Fruit fly (Drosophila melanogaster) whole organism, embryonic: ENCODE measurements around the gene mRpL16.

Experiments
- Atf3 ChIP-seq: fragments of 200-800 bp; sonication (Bioruptor generic); optimal IDR thresholded peaks from 3 replicates; lab custom pipeline; 2016; ENCODE audit warnings: missing biosample characterization, missing genetic modification characterization
- CG10147 ChIP-seq: fragments of 200-800 bp; sonication (Bioruptor generic); optimal IDR thresholded peaks from 2 replicates; lab custom pipeline; 2019; ENCODE audit warnings: missing biosample characterization, mild to moderate bottlenecking, missing genetic modification characterization, moderate library complexity
- CG10267 ChIP-seq: fragments of 200-800 bp; sonication (Bioruptor generic); optimal IDR thresholded peaks from 2 replicates; lab custom pipeline; 2018; ENCODE audit warnings: missing biosample characterization, mild to moderate bottlenecking, missing genetic modification characterization, moderate library complexity
- CG11456 ChIP-seq: fragments of 200-800 bp; sonication (Bioruptor generic); IDR thresholded peaks from 3 replicates; pipeline ENCODE4 v1.3.6; 2022; ENCODE audit warnings: missing biosample characterization, missing genetic modification characterization
- CG11504 ChIP-seq: fragments of 200-800 bp; sonication (Bioruptor generic); optimal IDR thresholded peaks from 3 replicates; lab custom pipeline; 2019; ENCODE audit warnings: missing biosample characterization, mild to moderate bottlenecking, missing genetic modification characterization, moderate library complexity
- CG11723 ChIP-seq: fragments of 200-800 bp; sonication (Bioruptor generic); optimal IDR thresholded peaks from 2 replicates; lab custom pipeline; 2017; ENCODE audit warnings: missing biosample characterization, mild to moderate bottlenecking, missing genetic modification characterization
- CG12155 ChIP-seq: fragments of 200-800 bp; sonication (Bioruptor generic); optimal IDR thresholded peaks from 3 replicates; lab custom pipeline; 2016; ENCODE audit warnings: missing biosample characterization, missing genetic modification characterization
- CG12219 ChIP-seq: fragments of 200-800 bp; sonication (Bioruptor generic); optimal IDR thresholded peaks from 3 replicates; lab custom pipeline; 2018; ENCODE audit warnings: missing biosample characterization, mild to moderate bottlenecking, missing genetic modification characterization
- CG15269 ChIP-seq: fragments of 200-800 bp; sonication (Bioruptor generic); optimal IDR thresholded peaks from 2 replicates; lab custom pipeline; 2018; ENCODE audit warnings: missing biosample characterization, mild to moderate bottlenecking, missing genetic modification characterization, moderate library complexity
- CG1529 ChIP-seq: fragments of 200-800 bp; sonication (Bioruptor generic); optimal IDR thresholded peaks from 3 replicates; lab custom pipeline; 2018; ENCODE audit warnings: missing biosample characterization, missing genetic modification characterization
- CG1602 ChIP-seq: fragments of 200-800 bp; sonication (Bioruptor generic); optimal IDR thresholded peaks from 3 replicates; lab custom pipeline; 2016; ENCODE audit warnings: missing biosample characterization, missing genetic modification characterization
- CG17359 ChIP-seq: fragments of 200-800 bp; sonication (Bioruptor generic); optimal IDR thresholded peaks from 3 replicates; lab custom pipeline; 2018; ENCODE audit warnings: missing biosample characterization, mild to moderate bottlenecking, missing genetic modification characterization, moderate library complexity
- CG17385 ChIP-seq: fragments of 200-800 bp; sonication (Bioruptor generic); optimal IDR thresholded peaks from 3 replicates; lab custom pipeline; 2018; ENCODE audit warnings: missing biosample characterization, mild to moderate bottlenecking, missing genetic modification characterization
- CG2712 ChIP-seq: fragments of 200-800 bp; optimal IDR thresholded peaks from 3 replicates; lab custom pipeline; 2019; ENCODE audit warnings: missing biosample characterization, mild to moderate bottlenecking, missing genetic modification characterization, moderate library complexity
- CG31224 ChIP-seq: fragments of 200-800 bp; sonication (Bioruptor generic); IDR thresholded peaks from 2 replicates; pipeline ENCODE4 v1.3.6; 2022; ENCODE audit warnings: missing biosample characterization, missing genetic modification characterization
- CG31365 ChIP-seq: fragments of 200-800 bp; sonication (Bioruptor generic); optimal IDR thresholded peaks from 2 replicates; lab custom pipeline; 2018; ENCODE audit warnings: missing biosample characterization, mild to moderate bottlenecking, missing genetic modification characterization
- CG4424 ChIP-seq: fragments of 200-800 bp; sonication (Bioruptor generic); optimal IDR thresholded peaks from 3 replicates; lab custom pipeline; 2016; ENCODE audit warnings: missing biosample characterization, missing genetic modification characterization
- CG7786 ChIP-seq: fragments of 200-800 bp; sonication (Bioruptor generic); optimal IDR thresholded peaks from 2 replicates; lab custom pipeline; 2016; ENCODE audit warnings: missing biosample characterization, missing genetic modification characterization
- CG7987 ChIP-seq: fragments of 200-800 bp; sonication (Bioruptor generic); optimal IDR thresholded peaks from 2 replicates; lab custom pipeline; 2018; ENCODE audit warnings: missing biosample characterization, mild to moderate bottlenecking, missing genetic modification characterization, moderate library complexity
- CG8281 ChIP-seq: fragments of 200-800 bp; sonication (Bioruptor generic); optimal IDR thresholded peaks from 2 replicates; lab custom pipeline; 2018; ENCODE audit warnings: missing biosample characterization, mild to moderate bottlenecking, missing genetic modification characterization, moderate library complexity
- CG9797 ChIP-seq: fragments of 200-800 bp; sonication (Bioruptor generic); optimal IDR thresholded peaks from 3 replicates; lab custom pipeline; 2018; ENCODE audit warnings: missing biosample characterization, mild to moderate bottlenecking, missing genetic modification characterization
- Camta ChIP-seq: fragments of 200-800 bp; sonication (Bioruptor generic); optimal IDR thresholded peaks from 2 replicates; lab custom pipeline; 2016; ENCODE audit warnings: missing biosample characterization, missing genetic modification characterization
- Deaf1 ChIP-seq: fragments of 200-800 bp; optimal IDR thresholded peaks from 3 replicates; lab custom pipeline; 2019; ENCODE audit warnings: missing biosample characterization, mild to moderate bottlenecking, missing genetic modification characterization, moderate library complexity
- Dp ChIP-seq: fragments of 200-800 bp; sonication (Bioruptor generic); optimal IDR thresholded peaks from 2 replicates; lab custom pipeline; 2018; ENCODE audit warnings: missing biosample characterization, mild to moderate bottlenecking, missing genetic modification characterization, moderate library complexity
- Eip74EF ChIP-seq, 2 experiments: fragments of 200-800 bp in 1 of 2; fragments of >200 bp in 1 of 2; sonication (Bioruptor generic) in 1 of 2; optimal IDR thresholded peaks; 2 replicates each; lab custom pipeline; 2017 to 2019; ENCODE audit warnings: missing biosample characterization in 2 of 2, missing genetic modification characterization in 2 of 2, mild to moderate bottlenecking in 1 of 2, moderate library complexity in 1 of 2
- Lpt ChIP-seq: fragments of >200 bp; optimal IDR thresholded peaks from 2 replicates; lab custom pipeline; 2018; ENCODE audit warnings: missing biosample characterization, missing genetic modification characterization
- YL-1 ChIP-seq: fragments of 200-800 bp; sonication (Bioruptor generic); optimal IDR thresholded peaks from 3 replicates; lab custom pipeline; 2017; ENCODE audit warnings: missing biosample characterization, mild to moderate bottlenecking, missing genetic modification characterization
- bowl ChIP-seq: fragments of 200-800 bp; sonication (Bioruptor generic); IDR thresholded peaks from 2 replicates; pipeline ENCODE4 v1.3.6; 2022; ENCODE audit warnings: missing biosample characterization, missing genetic modification characterization
- chif ChIP-seq, 2 experiments: fragments of 200-800 bp; sonication (Bioruptor generic); optimal IDR thresholded peaks; 3 replicates each; lab custom pipeline; 2016; ENCODE audit warnings: missing biosample characterization in 2 of 2, missing genetic modification characterization in 2 of 2
- chn ChIP-seq: fragments of 200-800 bp; sonication (Bioruptor generic); optimal IDR thresholded peaks from 2 replicates; lab custom pipeline; 2016; ENCODE audit warnings: missing biosample characterization, missing genetic modification characterization
- gfzf ChIP-seq: fragments of 200-800 bp; sonication (Bioruptor generic); optimal IDR thresholded peaks from 2 replicates; lab custom pipeline; 2016; ENCODE audit warnings: missing biosample characterization, mild to moderate bottlenecking, missing genetic modification characterization, moderate library complexity
- grau ChIP-seq: fragments of 200-800 bp; optimal IDR thresholded peaks from 3 replicates; lab custom pipeline; 2019; ENCODE audit warnings: missing biosample characterization, mild to moderate bottlenecking, missing genetic modification characterization, moderate library complexity
- hkb ChIP-seq, 2 experiments: fragments of 200-800 bp in 1 of 2; fragments of >200 bp in 1 of 2; sonication (Bioruptor generic) in 1 of 2; IDR thresholded peaks in 1 of 2; optimal IDR thresholded peaks in 1 of 2; 2 replicates each; pipeline versions ENCODE4 v1.3.6 to Lab custom; 2017 to 2022; ENCODE audit warnings: missing biosample characterization in 1 of 2, missing genetic modification characterization in 1 of 2
- inv ChIP-seq: fragments of 200-800 bp; sonication (Bioruptor generic); IDR thresholded peaks from 2 replicates; pipeline ENCODE4 v1.3.6; 2022; ENCODE audit warnings: missing biosample characterization, missing genetic modification characterization; ENCODE audit not compliant: partially characterized antibody
- klu ChIP-seq: fragments of 200-800 bp; sonication (Bioruptor generic); IDR thresholded peaks from 2 replicates; pipeline ENCODE4 v1.3.6; 2022; ENCODE audit warnings: missing biosample characterization, missing genetic modification characterization
- mam ChIP-seq: fragments of 200-800 bp; sonication (Bioruptor generic); optimal IDR thresholded peaks from 3 replicates; lab custom pipeline; 2016; ENCODE audit warnings: missing biosample characterization, missing genetic modification characterization
- nerfin-1 ChIP-seq: fragments of 200-800 bp; sonication (Bioruptor generic); optimal IDR thresholded peaks from 3 replicates; lab custom pipeline; 2019; ENCODE audit warnings: missing biosample characterization, mild to moderate bottlenecking, missing genetic modification characterization, moderate library complexity
- odd ChIP-seq: fragments of 200-800 bp; sonication (Bioruptor generic); optimal IDR thresholded peaks from 2 replicates; lab custom pipeline; 2017; ENCODE audit warnings: missing biosample characterization, mild to moderate bottlenecking, missing genetic modification characterization
- otp ChIP-seq: fragments of 200-800 bp; sonication (Bioruptor generic); IDR thresholded peaks from 3 replicates; pipeline ENCODE4, ENCODE4 v1.3.6; 2022; ENCODE audit warnings: missing biosample characterization, missing genetic modification characterization
- pan ChIP-seq, 4 experiments: fragments of >200 bp in 3 of 4; fragments of 200-800 bp in 1 of 4; sonication (Bioruptor generic) in 1 of 4; optimal IDR thresholded peaks in 3 of 4; IDR thresholded peaks in 1 of 4; 2 replicates each; pipeline versions ENCODE4 v1.3.6 to Lab custom; 2017 to 2022; ENCODE audit warnings: missing biosample characterization in 2 of 4, missing genetic modification characterization in 2 of 4, mixed read lengths in 1 of 4
- pb ChIP-seq: fragments of 200-800 bp; sonication (Bioruptor generic); optimal IDR thresholded peaks from 3 replicates; lab custom pipeline; 2016; ENCODE audit warnings: missing biosample characterization, missing genetic modification characterization
- phol ChIP-seq: fragments of 200-800 bp; sonication (Bioruptor generic); optimal IDR thresholded peaks from 3 replicates; lab custom pipeline; 2018; ENCODE audit warnings: missing biosample characterization, mild to moderate bottlenecking, missing genetic modification characterization, moderate library complexity
- pnt ChIP-seq: fragments of 200-800 bp; sonication (Bioruptor generic); optimal IDR thresholded peaks from 3 replicates; lab custom pipeline; 2016; ENCODE audit warnings: missing biosample characterization, missing genetic modification characterization
- pzg ChIP-seq: fragments of 200-800 bp; sonication (Bioruptor generic); optimal IDR thresholded peaks from 3 replicates; lab custom pipeline; 2018; ENCODE audit warnings: missing biosample characterization, mild to moderate bottlenecking, missing genetic modification characterization, moderate library complexity
- schlank ChIP-seq: fragments of 200-800 bp; sonication (Bioruptor generic); optimal IDR thresholded peaks from 2 replicates; lab custom pipeline; 2018; ENCODE audit warnings: missing biosample characterization, mild to moderate bottlenecking, missing genetic modification characterization
- scrt ChIP-seq: fragments of 200-800 bp; sonication (Bioruptor generic); optimal IDR thresholded peaks from 2 replicates; lab custom pipeline; 2018; ENCODE audit warnings: missing biosample characterization, mild to moderate bottlenecking, missing genetic modification characterization, moderate library complexity
- sens ChIP-seq: fragments of 200-800 bp; sonication (Bioruptor generic); peaks from one replicate; lab custom pipeline; 2016; ENCODE audit warnings: missing biosample characterization, missing genetic modification characterization
- stwl ChIP-seq: fragments of 200-800 bp; sonication (Bioruptor generic); optimal IDR thresholded peaks from 3 replicates; lab custom pipeline; 2018; ENCODE audit warnings: missing biosample characterization, mild to moderate bottlenecking, missing genetic modification characterization, moderate library complexity
- tgo ChIP-seq: fragments of 200-800 bp; sonication (Bioruptor generic); IDR thresholded peaks from 3 replicates; pipeline ENCODE4 v1.3.6; 2022; ENCODE audit warnings: missing biosample characterization, missing genetic modification characterization

The mRpL16 gene

DNA sequence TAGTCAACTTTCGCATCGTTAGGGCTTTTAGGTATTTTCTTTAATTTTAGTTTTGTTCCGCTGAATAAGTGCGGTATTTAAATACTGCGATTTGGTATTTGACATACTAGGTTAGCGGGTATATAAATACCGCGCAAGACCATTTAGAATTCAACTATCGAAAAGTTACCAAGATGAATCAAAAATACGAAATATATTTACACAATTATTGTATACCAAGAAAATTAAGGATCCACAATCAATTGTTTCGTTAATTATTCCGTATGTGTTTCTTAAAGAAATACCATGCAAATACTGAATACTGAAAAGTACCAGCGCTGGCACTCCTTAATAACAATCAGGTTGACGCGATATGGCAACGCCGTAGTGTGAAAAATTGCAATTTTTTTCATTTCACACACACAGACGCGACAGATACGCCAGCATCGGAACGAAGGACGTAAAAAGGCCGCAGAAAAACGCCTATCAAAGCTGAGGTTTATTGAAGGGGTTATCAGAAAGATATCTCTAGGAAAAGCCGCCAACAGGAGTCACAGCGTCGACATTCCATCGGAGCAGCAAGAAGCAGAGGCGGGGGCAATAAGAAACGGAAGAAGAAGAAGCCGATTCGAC lies 16.4 kb upstream of the mRpL16 start, which contains the start of the genes Pgam5 and Vps26 (continued):
- no peak for TF ChIP-seq CG4424 (GFP tag; lab: Kevin White, UChicago)
- TF ChIP-seq CG2712 (tag; lab: Kevin White, UChicago) = no peak
- TF ChIP-seq pnt (GFP tag; lab: Kevin White, UChicago) = no peak
- no peak for TF ChIP-seq CG15269 (tag; lab: Kevin White, UChicago)
- no peak for TF ChIP-seq chn
- TF ChIP-seq odd = no peak
- no peak for TF ChIP-seq CG1529
- peak; percentile 69 for TF ChIP-seq CG9797 (GFP tag; lab: Kevin White, UChicago)
- no peak for TF ChIP-seq phol (tag; lab: Kevin White, UChicago)
- TF ChIP-seq Dp = peak; percentile 21
- no peak for TF ChIP-seq CG11504
- no peak for TF ChIP-seq scrt (GFP tag; lab: Kevin White, UChicago)
- TF ChIP-seq hkb (optimal IDR thresholded peaks at IDR 0.05; lab: Kevin White, UChicago) = peak; percentile 15
- TF ChIP-seq hkb (GFP tag; IDR thresholded peaks at IDR 0.05; lab: Robert Waterston, UW) = no peak
- TF ChIP-seq stwl (tag; lab: Kevin White, UChicago) = peak; percentile 23
- TF ChIP-seq Camta (GFP tag; lab: Kevin White, UChicago) = no peak
- TF ChIP-seq tgo (GFP tag; lab: Robert Waterston, UW) = no peak
- TF ChIP-seq mam (GFP tag; lab: Kevin White, UChicago) = no peak
- no peak for TF ChIP-seq CG31365
- peak; percentile 67 for TF ChIP-seq gfzf (GFP tag; lab: Kevin White, UChicago)
- TF ChIP-seq inv (GFP tag; lab: Robert Waterston, UW) = no peak
- no peak for TF ChIP-seq pb
- peak; percentile 91 for TF ChIP-seq nerfin-1 (tag; lab: Kevin White, UChicago)
- TF ChIP-seq sens = peak; percentile 49
- no peak for TF ChIP-seq CG31224 (GFP tag; lab: Robert Waterston, UW)
- TF ChIP-seq pan (optimal IDR thresholded peaks at IDR 0.05; lab: Kevin White, UChicago) = no peak
- TF ChIP-seq pan (GFP tag; optimal IDR thresholded peaks at IDR 0.05 in 1 of 2, IDR thresholded peaks at IDR 0.05 in 1 of 2) = no peak
- TF ChIP-seq YL-1 (GFP tag; lab: Kevin White, UChicago) = peak; percentile 72
- no peak for TF ChIP-seq CG7987 (GFP tag; lab: Kevin White, UChicago)
- TF ChIP-seq schlank (tag; lab: Kevin White, UChicago) = no peak
- no peak for TF ChIP-seq CG7786 (GFP tag; lab: Kevin White, UChicago)
- no peak for TF ChIP-seq CG17359 (tag; lab: Kevin White, UChicago)
- no peak for TF ChIP-seq klu (GFP tag; lab: Robert Waterston, UW)
- TF ChIP-seq chif (GFP tag; optimal IDR thresholded peaks at IDR 0.05; lab: Kevin White, UChicago) = no peak
- TF ChIP-seq CG11723 = no peak
- no peak for TF ChIP-seq Atf3 (GFP tag; lab: Kevin White, UChicago)
- no peak for TF ChIP-seq grau
- no peak for TF ChIP-seq CG12219 (GFP tag; lab: Kevin White, UChicago)
- no peak for TF ChIP-seq Eip74EF (GFP tag; optimal IDR thresholded peaks at IDR 0.05; lab: Kevin White, UChicago)
- no peak for TF ChIP-seq CG11456
- no peak for TF ChIP-seq CG12155 (GFP tag; lab: Kevin White, UChicago)
- peak; percentile 39 for TF ChIP-seq CG10267 (tag; lab: Kevin White, UChicago)
- TF ChIP-seq Lpt (GFP tag; lab: Kevin White, UChicago) = no peak
- TF ChIP-seq CG10147 = no peak
- TF ChIP-seq bowl (GFP tag; lab: Robert Waterston, UW) = no peak
- TF ChIP-seq CG17385 (GFP tag; lab: Kevin White, UChicago) = peak; percentile 95
- no peak for TF ChIP-seq CG1602 (GFP tag; lab: Kevin White, UChicago)
- no peak for TF ChIP-seq CG8281 (tag; lab: Kevin White, UChicago)
- TF ChIP-seq Deaf1 (tag; lab: Kevin White, UChicago) = no peak
- TF ChIP-seq otp (GFP tag; lab: Robert Waterston, UW) = no peak
- peak; percentile 61 for TF ChIP-seq pzg
